Fruit fly (Drosophila melanogaster) whole organism, prepupa: ENCODE data around the gene Rh6.

Experiments
- CG10631 ChIP-seq: fragments of 200-800 bp; sonication (Bioruptor generic); optimal IDR thresholded peaks from 2 replicates; lab custom pipeline; 2016; ENCODE audit warnings: missing biosample characterization, missing genetic modification characterization
- CG11294 ChIP-seq: fragments of 200-800 bp; sonication (Bioruptor generic); IDR thresholded peaks from 2 replicates; pipeline ENCODE4 v1.3.6; 2022; ENCODE audit warnings: missing biosample characterization, missing genetic modification characterization
- CG16779 ChIP-seq: fragments of 200-800 bp; sonication (Bioruptor generic); optimal IDR thresholded peaks from 3 replicates; lab custom pipeline; 2017; ENCODE audit warnings: missing biosample characterization, mild to moderate bottlenecking, missing genetic modification characterization
- CG3032 ChIP-seq: fragments of 200-800 bp; optimal IDR thresholded peaks from 2 replicates; lab custom pipeline; 2019; ENCODE audit warnings: missing biosample characterization, mild to moderate bottlenecking, missing genetic modification characterization, moderate library complexity
- CG32006 ChIP-seq: fragments of 200-800 bp; sonication (Bioruptor generic); optimal IDR thresholded peaks from 3 replicates; lab custom pipeline; 2017; ENCODE audit warnings: missing biosample characterization, mild to moderate bottlenecking, missing genetic modification characterization
- CG34406 ChIP-seq: fragments of 200-800 bp; sonication (Bioruptor generic); optimal IDR thresholded peaks from 3 replicates; lab custom pipeline; 2016; ENCODE audit warnings: missing biosample characterization, missing genetic modification characterization
- CG3919 ChIP-seq: fragments of 200-800 bp; sonication (Bioruptor generic); optimal IDR thresholded peaks from 3 replicates; lab custom pipeline; 2016; ENCODE audit warnings: missing biosample characterization, missing genetic modification characterization
- CG6163 ChIP-seq: fragments of 200-800 bp; sonication (Bioruptor generic); IDR thresholded peaks from 3 replicates; pipeline ENCODE4 v1.3.6; 2022; ENCODE audit warnings: missing biosample characterization, missing genetic modification characterization
- CG6792 ChIP-seq: fragments of 200-800 bp; sonication (Bioruptor generic); optimal IDR thresholded peaks from 3 replicates; lab custom pipeline; 2016; ENCODE audit warnings: missing biosample characterization, missing genetic modification characterization
- CG6808 ChIP-seq: fragments of 200-800 bp; sonication (Bioruptor generic); optimal IDR thresholded peaks from 3 replicates; lab custom pipeline; 2017; ENCODE audit warnings: missing biosample characterization, missing genetic modification characterization, mild to moderate bottlenecking, moderate library complexity, missing genetic modification reagents
- CG6854 ChIP-seq: fragments of 200-800 bp; sonication (Bioruptor generic); optimal IDR thresholded peaks from 2 replicates; lab custom pipeline; 2017; ENCODE audit warnings: missing biosample characterization, mild to moderate bottlenecking, missing genetic modification characterization
- CG8319 ChIP-seq: fragments of 200-800 bp; sonication (Bioruptor generic); optimal IDR thresholded peaks from 3 replicates; lab custom pipeline; 2016; ENCODE audit warnings: missing biosample characterization, missing genetic modification characterization
- CG8632 ChIP-seq: fragments of 200-800 bp; sonication (Bioruptor generic); optimal IDR thresholded peaks from 3 replicates; lab custom pipeline; 2016; ENCODE audit warnings: missing biosample characterization, missing genetic modification characterization
- CG9139 ChIP-seq: fragments of 200-800 bp; sonication (Bioruptor generic); optimal IDR thresholded peaks from 3 replicates; lab custom pipeline; 2017; ENCODE audit warnings: missing biosample characterization, mild to moderate bottlenecking, missing genetic modification characterization
- Eip78C ChIP-seq: fragments of 200-800 bp; sonication (Bioruptor generic); peaks from one replicate; lab custom pipeline; 2016; ENCODE audit warnings: missing biosample characterization, missing genetic modification characterization
- Ets21C ChIP-seq: fragments of 200-800 bp; sonication (Bioruptor generic); optimal IDR thresholded peaks from 3 replicates; lab custom pipeline; 2016; ENCODE audit warnings: missing biosample characterization, missing genetic modification characterization
- Ets96B ChIP-seq: fragments of 200-800 bp; optimal IDR thresholded peaks from 2 replicates; lab custom pipeline; 2019; ENCODE audit warnings: missing biosample characterization, mild to moderate bottlenecking, missing genetic modification characterization, moderate library complexity
- Gug ChIP-seq: fragments of 200-800 bp; sonication (Bioruptor generic); IDR thresholded peaks from 2 replicates; pipeline ENCODE4 v1.3.6; 2022; ENCODE audit warnings: missing biosample characterization, missing genetic modification characterization
- Hr38 ChIP-seq: sonication (Bioruptor generic); optimal IDR thresholded peaks from 2 replicates; lab custom pipeline; 2016; ENCODE audit warnings: missing biosample characterization, missing genetic modification characterization
- Hr4 ChIP-seq: fragments of 200-800 bp; sonication (Bioruptor generic); optimal IDR thresholded peaks from 3 replicates; lab custom pipeline; 2016; ENCODE audit warnings: missing biosample characterization, missing genetic modification characterization
- dac ChIP-seq: fragments of 200-800 bp; sonication (Bioruptor generic); optimal IDR thresholded peaks from 2 replicates; lab custom pipeline; 2017; ENCODE audit warnings: missing biosample characterization, mild to moderate bottlenecking, missing genetic modification characterization
- esn ChIP-seq: fragments of 200-800 bp; sonication (Bioruptor generic); optimal IDR thresholded peaks from 2 replicates; lab custom pipeline; 2016; ENCODE audit warnings: missing biosample characterization, mild to moderate bottlenecking, missing genetic modification characterization, moderate library complexity
- fd85E ChIP-seq: fragments of 200-800 bp; sonication (Bioruptor generic); optimal IDR thresholded peaks from 3 replicates; lab custom pipeline; 2016; ENCODE audit warnings: missing biosample characterization, missing genetic modification characterization
- fkh ChIP-seq: fragments of 200-800 bp; sonication (Bioruptor generic); optimal IDR thresholded peaks from 3 replicates; lab custom pipeline; 2017; ENCODE audit warnings: missing biosample characterization, mild to moderate bottlenecking, missing genetic modification characterization, moderate library complexity
- ss ChIP-seq, 2 experiments: fragments of 200-800 bp; sonication (Bioruptor generic); optimal IDR thresholded peaks; 2 replicates in 1 of 2; 3 replicates in 1 of 2; lab custom pipeline; 2017 to 2018; ENCODE audit warnings: mild to moderate bottlenecking in 2 of 2, missing biosample characterization in 2 of 2, missing genetic modification characterization in 2 of 2, moderate library complexity in 1 of 2
- svp ChIP-seq: fragments of 200-800 bp; sonication (Bioruptor generic); peaks from one replicate; lab custom pipeline; 2016; ENCODE audit warnings: missing biosample characterization, missing genetic modification characterization
- topi ChIP-seq: fragments of 200-800 bp; sonication (Bioruptor generic); optimal IDR thresholded peaks from 3 replicates; lab custom pipeline; 2016; ENCODE audit warnings: missing biosample characterization, missing genetic modification characterization
- vri ChIP-seq: fragments of 200-800 bp; sonication (Bioruptor generic); optimal IDR thresholded peaks from 3 replicates; lab custom pipeline; 2016; ENCODE audit warnings: missing biosample characterization, mild to moderate bottlenecking, missing genetic modification characterization

Rh6 gene

DNA sequence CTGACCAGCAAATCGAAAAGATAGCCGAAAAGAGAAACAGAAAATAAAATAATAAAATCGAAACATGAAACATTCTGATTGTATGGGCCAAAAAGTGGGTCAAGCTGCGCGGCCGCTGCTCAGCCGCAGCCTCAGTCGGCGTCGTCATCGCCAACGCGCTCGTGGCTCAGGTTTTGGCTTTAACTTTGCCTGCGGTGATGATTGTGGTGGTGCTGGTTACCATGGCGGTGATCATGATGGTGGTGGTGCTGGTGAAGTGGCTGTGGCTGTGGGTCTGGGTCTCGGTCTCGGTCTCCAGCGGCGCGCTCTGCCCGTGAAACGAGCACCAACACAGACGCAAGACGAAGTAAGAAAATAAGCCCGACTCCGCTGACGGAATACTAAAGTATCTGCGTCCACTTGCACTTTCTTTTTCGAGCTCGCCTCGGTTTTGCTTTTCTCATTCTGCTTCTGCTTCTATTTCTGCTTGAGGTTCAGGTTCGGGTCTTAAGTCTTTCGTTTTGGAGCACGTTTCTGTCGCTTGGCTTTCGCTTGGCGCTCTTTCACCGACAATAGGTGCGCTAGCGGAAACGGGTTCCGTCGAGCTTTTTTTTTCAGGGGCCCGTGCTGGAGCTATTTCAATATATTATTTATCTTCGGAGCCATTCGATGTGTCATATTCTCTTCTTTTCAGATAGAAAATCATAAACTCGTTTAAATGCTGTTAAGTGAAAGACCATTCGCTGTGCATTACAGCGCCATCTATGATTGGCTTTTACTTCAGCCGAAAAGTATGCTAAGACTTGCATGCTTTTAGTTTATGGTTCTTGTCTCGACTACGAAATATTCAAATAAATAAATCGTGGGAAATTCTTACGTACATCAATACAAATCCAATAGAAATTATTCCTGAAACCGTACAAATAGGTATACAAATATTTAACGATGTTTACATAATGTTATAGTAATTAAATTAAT is 45.2 kb upstream of the Rh6 start (continued):
- TF ChIP-seq CG3919 (GFP tag; lab: Kevin White, UChicago) (peak; percentile 12), CG16779 (tag; lab: Kevin White, UChicago) (no peak), CG6163 (GFP tag; lab: Robert Waterston, UW) (0 out of 3 replicates have a peak, but pooled peaks have one; percentile 39), dac (GFP tag; lab: Kevin White, UChicago) (no peak), CG11294 (GFP tag; lab: Robert Waterston, UW) (peak; percentile 11; the same call in 1 of the 2 replicates)
- TF ChIP-seq, all 60 proteins: peak for 10

DNA sequence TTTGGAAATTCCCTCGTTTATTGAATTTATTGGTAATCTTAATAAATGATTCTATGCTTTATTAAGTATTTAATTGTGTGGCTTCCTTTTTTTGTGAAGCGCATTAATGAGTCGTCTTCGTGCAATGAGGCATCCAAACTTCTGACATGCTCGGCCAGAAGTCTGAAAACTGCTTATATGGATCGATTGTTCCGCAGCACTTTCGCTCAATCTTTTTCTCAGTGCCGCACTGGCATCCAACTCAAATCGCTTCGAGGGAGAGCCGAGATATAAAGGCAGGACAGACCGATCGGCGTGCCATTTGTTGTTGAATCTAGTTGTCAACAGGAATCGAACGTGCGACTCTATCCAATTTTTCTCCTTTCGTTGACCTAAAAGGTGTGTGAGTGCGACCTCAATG is 43.3 kb upstream of the Rh6 start, which contains the start of gene Act88F:
Act88F (plus strand) TSS at position 301 of the 400 bp plus-strand sequence.
- TF ChIP-seq CG3919 (GFP tag; lab: Kevin White, UChicago) (no peak), CG10631 (GFP tag; lab: Kevin White, UChicago) (no peak), vri (GFP tag; lab: Kevin White, UChicago) (no peak), CG8319 (no peak), ss (GFP tag; optimal IDR thresholded peaks at IDR 0.05; lab: Kevin White, UChicago) (no peak), dac (GFP tag; lab: Kevin White, UChicago) (no peak), CG6854 (no peak), CG9139 (GFP tag; lab: Kevin White, UChicago) (no peak), fkh (no peak), fd85E (GFP tag; lab: Kevin White, UChicago) (no peak), Hr4 (no peak), Hr38 (GFP tag; lab: Kevin White, UChicago) (no peak), Ets21C (no peak), CG32006 (GFP tag; lab: Kevin White, UChicago) (no peak)

DNA sequence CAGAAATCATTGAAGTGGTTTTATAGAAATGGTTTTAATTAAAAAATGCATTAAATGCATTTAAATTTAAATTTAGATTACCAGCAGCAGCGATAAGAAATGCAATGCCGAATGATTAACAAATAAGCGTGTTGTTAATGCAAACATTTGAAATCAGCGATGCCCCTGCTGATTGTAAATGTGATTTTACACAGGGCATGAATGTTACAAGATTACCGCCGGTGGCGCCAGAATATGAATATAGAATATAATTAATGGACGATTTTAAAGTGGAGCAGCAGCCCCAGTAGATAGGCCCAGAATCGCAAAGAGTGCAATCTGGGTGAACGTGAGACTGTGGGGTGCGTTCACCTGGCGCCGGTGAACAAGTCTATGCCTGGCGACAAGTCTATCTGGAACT is 36.8 kb upstream of the Rh6 start:
- no peak for TF ChIP-seq Ets21C
- TF ChIP-seq CG3032 (tag; lab: Kevin White, UChicago) = no peak
- TF ChIP-seq vri (GFP tag; lab: Kevin White, UChicago) = no peak
- no peak for TF ChIP-seq Gug
- TF ChIP-seq svp = peak; percentile 95

DNA sequence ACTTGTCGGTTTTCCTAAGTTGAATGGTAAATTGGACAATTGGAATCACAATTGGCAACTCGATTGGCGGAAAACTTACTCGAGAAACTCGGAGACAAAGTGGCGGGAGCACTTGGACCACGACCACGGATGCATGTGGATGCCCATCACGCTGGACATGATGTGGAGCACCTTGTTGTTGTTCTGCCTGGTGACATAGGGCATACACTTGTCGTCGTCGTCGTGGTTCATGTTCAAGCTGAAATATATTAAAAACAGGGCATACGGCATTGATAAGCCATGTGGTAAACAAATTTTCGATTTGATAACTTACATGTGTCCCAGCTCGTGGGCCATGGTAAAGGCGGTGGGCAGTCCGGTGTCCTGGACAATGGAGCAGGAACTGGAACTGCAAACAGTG is 35.2 kb upstream of the Rh6 start:
- TF ChIP-seq topi (GFP tag; lab: Kevin White, UChicago) (no peak), svp (peak; percentile 93)

DNA sequence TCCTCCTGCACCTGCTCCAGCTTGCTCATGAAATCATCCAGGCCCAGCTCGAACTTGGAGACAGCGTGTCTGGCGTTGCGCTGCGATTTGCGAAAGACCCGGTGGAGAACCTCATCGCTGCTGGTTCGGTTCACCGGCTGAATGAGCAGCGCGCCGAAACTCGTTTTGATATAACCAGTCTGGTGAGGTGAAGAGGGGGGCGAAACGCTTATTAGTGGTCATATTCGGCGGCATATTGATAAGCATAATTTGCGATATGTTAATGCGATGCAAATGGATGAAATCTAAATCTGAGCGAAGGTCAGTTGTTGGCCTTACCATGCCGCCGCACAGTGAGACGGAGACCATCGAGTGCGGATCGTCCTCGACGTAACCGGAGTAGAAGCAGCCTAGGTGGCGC is 34.3 kb upstream of the Rh6 start:
- TF ChIP-seq CG6792 (GFP tag; lab: Kevin White, UChicago) = no peak
- TF ChIP-seq svp = peak; percentile 31
- no peak for TF ChIP-seq Hr4
- no peak for TF ChIP-seq CG6808 (GFP tag; lab: Kevin White, UChicago)
- TF ChIP-seq CG34406 (GFP tag; lab: Kevin White, UChicago) = no peak
- no peak for TF ChIP-seq Ets96B
- TF ChIP-seq CG32006 (GFP tag; lab: Kevin White, UChicago) = no peak

DNA sequence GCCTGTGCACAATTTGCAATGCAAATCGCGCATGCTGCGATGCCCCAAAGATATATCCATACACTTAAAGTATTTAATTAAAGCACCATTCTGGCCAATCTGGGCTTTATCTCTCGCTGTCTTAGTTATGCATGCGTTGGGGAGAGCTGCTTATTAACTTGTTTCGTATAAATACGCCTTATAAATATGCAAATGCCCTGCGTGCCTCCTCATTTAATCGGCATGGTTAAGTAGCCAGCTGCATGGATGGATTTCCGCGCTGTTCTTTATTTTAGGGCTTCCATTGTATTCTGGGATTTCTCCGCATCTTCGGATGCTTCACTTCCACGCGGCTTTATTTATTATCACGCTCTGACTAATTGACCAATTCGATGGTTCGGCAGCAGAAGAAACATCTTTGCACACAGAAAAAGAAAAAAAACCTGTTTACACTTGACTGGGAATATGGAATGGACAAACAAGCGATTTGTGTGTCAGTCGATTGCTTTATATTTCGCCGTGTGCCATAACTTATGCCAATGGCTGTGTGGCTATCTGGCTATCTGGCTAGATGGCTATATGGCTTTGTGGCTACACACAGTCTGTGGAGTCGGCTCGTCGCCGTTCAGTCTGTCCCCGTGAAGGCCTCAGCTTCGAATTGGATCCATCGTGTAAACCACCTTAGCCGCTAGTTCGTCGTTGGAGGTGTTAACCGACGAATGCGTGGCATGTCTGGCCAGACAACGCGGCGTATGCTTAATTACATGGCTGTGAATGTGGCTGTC is 31.4 kb upstream of the Rh6 start:
- TF ChIP-seq esn (GFP tag; lab: Kevin White, UChicago) (no peak), ss (GFP tag; optimal IDR thresholded peaks at IDR 0.05; lab: Kevin White, UChicago) (peak in 1 of 2 experiments; percentile 23), fd85E (GFP tag; lab: Kevin White, UChicago) (no peak), Eip78C (GFP tag; lab: Kevin White, UChicago) (peak; percentile 46), CG8632 (GFP tag; lab: Kevin White, UChicago) (no peak)
